Fruit fly (Drosophila melanogaster) whole organism, wandering third instar larva: ENCODE measurements around the gene Act88F.

Source experiments
- Abd-B ChIP-seq: fragments of >200 bp; optimal IDR thresholded peaks from 2 replicates; lab custom pipeline; 2017; ENCODE audit warnings: missing biosample characterization, missing genetic modification characterization
- CG32264 ChIP-seq: fragments of 200-800 bp; sonication (Bioruptor generic); optimal IDR thresholded peaks from 2 replicates; lab custom pipeline; 2016; ENCODE audit warnings: missing biosample characterization, missing genetic modification characterization
- CG9705 ChIP-seq: fragments of 200-800 bp; sonication (Bioruptor generic); optimal IDR thresholded peaks from 2 replicates; lab custom pipeline; 2018; ENCODE audit warnings: missing biosample characterization, mild to moderate bottlenecking, missing genetic modification characterization
- CrebA ChIP-seq: fragments of 200-800 bp; sonication (Bioruptor generic); optimal IDR thresholded peaks from 2 replicates; lab custom pipeline; 2016; ENCODE audit warnings: missing biosample characterization, mild to moderate bottlenecking, missing genetic modification characterization, borderline replicate concordance
- Dif ChIP-seq: fragments of 200-275, 200-300 bp; sonication (Bioruptor generic); optimal IDR thresholded peaks from 2 replicates; lab custom pipeline; 2018; ENCODE audit warnings: missing biosample characterization, missing genetic modification characterization; ENCODE audit not compliant: partially characterized antibody
- GATAd ChIP-seq: sonication (Bioruptor generic); optimal IDR thresholded peaks from 2 replicates; lab custom pipeline; 2016; ENCODE audit warnings: missing biosample characterization, missing genetic modification characterization
- HLH106 ChIP-seq: fragments of 200-800 bp; optimal IDR thresholded peaks from 3 replicates; lab custom pipeline; 2019; ENCODE audit warnings: missing biosample characterization, mild to moderate bottlenecking, missing genetic modification characterization, moderate library complexity
- Hnf4 ChIP-seq: fragments of 200-800 bp; sonication (Bioruptor generic); optimal IDR thresholded peaks from 2 replicates; lab custom pipeline; 2016; ENCODE audit warnings: missing biosample characterization, mild to moderate bottlenecking, missing genetic modification characterization
- Hr78 ChIP-seq: fragments of >200 bp; optimal IDR thresholded peaks from 2 replicates; lab custom pipeline; 2017; ENCODE audit warnings: missing biosample characterization, missing genetic modification characterization
- Hr83 ChIP-seq: fragments of 200-300 bp; sonication (Bioruptor generic); optimal IDR thresholded peaks from 2 replicates; lab custom pipeline; 2016; ENCODE audit warnings: missing biosample characterization, mild to moderate bottlenecking, missing genetic modification characterization, moderate library complexity; ENCODE audit not compliant: poor library complexity, severe bottlenecking
- Jra ChIP-seq: sonication (Bioruptor generic); optimal IDR thresholded peaks from 2 replicates; lab custom pipeline; 2016; ENCODE audit warnings: missing biosample characterization, missing genetic modification characterization
- Myc ChIP-seq: fragments of >200 bp; optimal IDR thresholded peaks from 2 replicates; lab custom pipeline; 2017
- N ChIP-seq: fragments of >200 bp; optimal IDR thresholded peaks from 2 replicates; lab custom pipeline; 2018; ENCODE audit warnings: missing biosample characterization, missing external identifiers, missing genetic modification characterization
- OdsH ChIP-seq: fragments of 200-800 bp; sonication (Bioruptor generic); optimal IDR thresholded peaks from 2 replicates; lab custom pipeline; 2016; ENCODE audit warnings: missing biosample characterization, mild to moderate bottlenecking, missing genetic modification characterization
- Rel ChIP-seq, 2 experiments: fragments of 200-800 bp; sonication (Bioruptor generic) in 1 of 2; optimal IDR thresholded peaks; 2 replicates in 1 of 2; 3 replicates in 1 of 2; lab custom pipeline; 2016 to 2019; ENCODE audit warnings: mild to moderate bottlenecking in 2 of 2, missing biosample characterization in 2 of 2, missing genetic modification characterization in 2 of 2, moderate library complexity in 1 of 2
- Sp1 ChIP-seq: fragments of 200-800 bp; sonication (Bioruptor generic); optimal IDR thresholded peaks from 3 replicates; lab custom pipeline; 2019; ENCODE audit warnings: missing biosample characterization, mild to moderate bottlenecking, missing genetic modification characterization, moderate library complexity
- Vsx2 ChIP-seq: fragments of 200-300, 225-300 bp; sonication (Bioruptor generic); optimal IDR thresholded peaks from 2 replicates; lab custom pipeline; 2018; ENCODE audit warnings: missing biosample characterization, missing genetic modification characterization; ENCODE audit not compliant: partially characterized antibody
- br ChIP-seq: fragments of 200-800 bp; sonication (Bioruptor generic); optimal IDR thresholded peaks from 2 replicates; lab custom pipeline; 2016; ENCODE audit warnings: missing biosample characterization, missing genetic modification characterization
- dl ChIP-seq, 2 experiments: fragments of 175-275, 200-275 bp in 1 of 2; fragments of 200-275 bp in 1 of 2; sonication (Bioruptor generic); optimal IDR thresholded peaks; lab custom pipeline; 2018; ENCODE audit warnings: mild to moderate bottlenecking in 2 of 2, missing biosample characterization in 2 of 2, missing genetic modification characterization in 2 of 2, moderate library complexity in 2 of 2; ENCODE audit not compliant: partially characterized antibody in 2 of 2, insufficient read depth in 1 of 2
- dmrt93B ChIP-seq: fragments of 200-800 bp; sonication (Bioruptor generic); optimal IDR thresholded peaks from 2 replicates; lab custom pipeline; 2018; ENCODE audit warnings: missing biosample characterization, mild to moderate bottlenecking, missing genetic modification characterization
- dsf ChIP-seq: sonication (Bioruptor generic); optimal IDR thresholded peaks from 2 replicates; lab custom pipeline; 2016; ENCODE audit warnings: missing biosample characterization, missing genetic modification characterization, borderline replicate concordance
- fru ChIP-seq: fragments of 200-800 bp; sonication (Bioruptor generic); optimal IDR thresholded peaks from 3 replicates; lab custom pipeline; 2016; ENCODE audit warnings: missing biosample characterization, mild to moderate bottlenecking, missing genetic modification characterization
- h ChIP-seq: fragments of 200-800 bp; sonication (Bioruptor generic); optimal IDR thresholded peaks from 3 replicates; lab custom pipeline; 2016; ENCODE audit warnings: missing biosample characterization, mild to moderate bottlenecking, missing genetic modification characterization
- jim ChIP-seq: fragments of 175-275, 200-325 bp; sonication (Bioruptor generic); optimal IDR thresholded peaks from 2 replicates; lab custom pipeline; 2016; ENCODE audit warnings: missing biosample characterization, mild to moderate bottlenecking, missing genetic modification characterization
- lola ChIP-seq: fragments of >200 bp; optimal IDR thresholded peaks from 2 replicates; lab custom pipeline; 2017; ENCODE audit warnings: missing biosample characterization, missing genetic modification characterization
- pan ChIP-seq: fragments of >200 bp; optimal IDR thresholded peaks from 2 replicates; lab custom pipeline; 2017
- psq ChIP-seq: fragments of 200-800 bp; sonication (Bioruptor generic); optimal IDR thresholded peaks from 3 replicates; lab custom pipeline; 2017; ENCODE audit warnings: missing biosample characterization, mild to moderate bottlenecking, missing genetic modification characterization, moderate library complexity
- rgr ChIP-seq: fragments of 200-800 bp; sonication (Bioruptor generic); optimal IDR thresholded peaks from 3 replicates; lab custom pipeline; 2016; ENCODE audit warnings: missing biosample characterization, mild to moderate bottlenecking, missing genetic modification characterization
- sage ChIP-seq: fragments of 200-800 bp; sonication (Bioruptor generic); optimal IDR thresholded peaks from 2 replicates; lab custom pipeline; 2016; ENCODE audit warnings: missing biosample characterization, mild to moderate bottlenecking, missing genetic modification characterization
- sv ChIP-seq: fragments of 200-800 bp; sonication (Bioruptor generic); optimal IDR thresholded peaks from 3 replicates; lab custom pipeline; 2016; ENCODE audit warnings: missing biosample characterization, missing genetic modification characterization
- tai ChIP-seq: sonication (Bioruptor generic); optimal IDR thresholded peaks from 2 replicates; lab custom pipeline; 2016; ENCODE audit warnings: missing biosample characterization, missing genetic modification characterization
- usp ChIP-seq: fragments of >200 bp; optimal IDR thresholded peaks from 2 replicates; lab custom pipeline; 2017; ENCODE audit warnings: missing biosample characterization, missing genetic modification characterization
- woc ChIP-seq: sonication (Bioruptor generic); optimal IDR thresholded peaks from 2 replicates; lab custom pipeline; 2016; ENCODE audit warnings: missing biosample characterization, mild to moderate bottlenecking, missing genetic modification characterization

The Act88F gene

DNA sequence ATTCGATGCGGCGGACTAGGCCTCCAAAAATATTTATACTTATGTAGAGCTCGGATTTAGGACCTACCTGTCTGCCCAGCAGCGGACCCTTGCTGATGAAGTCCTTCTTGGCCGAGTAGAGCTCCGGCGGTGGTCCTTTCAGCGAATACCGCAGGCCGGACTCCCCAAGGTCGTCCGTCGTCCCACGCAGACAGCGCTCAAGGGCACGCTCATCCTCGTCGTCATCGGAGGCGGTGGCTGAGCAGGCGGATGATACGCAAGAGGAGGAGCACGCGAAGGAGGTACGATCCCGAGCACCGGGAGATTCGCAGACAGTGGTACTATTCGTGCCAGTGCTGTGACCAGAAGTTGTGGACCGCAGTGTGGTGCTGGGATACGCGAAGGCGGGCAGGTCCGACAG is 35.1 kb downstream of the Act88F start:
- TF ChIP-seq Rel (GFP tag; optimal IDR thresholded peaks at IDR 0.05; lab: Kevin White, UChicago): no peak
- no peak for TF ChIP-seq Rel (tag; optimal IDR thresholded peaks at IDR 0.05; lab: Kevin White, UChicago)
- no peak for TF ChIP-seq OdsH
- TF ChIP-seq N (GFP tag; lab: Kevin White, UChicago): no peak
- no peak for TF ChIP-seq jim
- TF ChIP-seq sage (GFP tag; lab: Kevin White, UChicago): no peak
- TF ChIP-seq CG32264: no peak
- no peak for TF ChIP-seq pan
- no peak for TF ChIP-seq HLH106 (tag; lab: Kevin White, UChicago)
- TF ChIP-seq dl (GFP tag; optimal IDR thresholded peaks at IDR 0.05; lab: Kevin White, UChicago; ENCODE audit: insufficient read depth in 1 of 2, partially characterized antibody in 2 of 2): no peak
- TF ChIP-seq psq: no peak
- TF ChIP-seq usp (GFP tag; lab: Kevin White, UChicago): no peak
- no peak for TF ChIP-seq CG9705 (GFP tag; lab: Kevin White, UChicago)
- no peak for TF ChIP-seq Vsx2 (GFP tag; lab: Kevin White, UChicago)
- no peak for TF ChIP-seq sv
- TF ChIP-seq Abd-B: no peak
- TF ChIP-seq tai (GFP tag; lab: Kevin White, UChicago): no peak
- TF ChIP-seq h: no peak
- no peak for TF ChIP-seq Sp1
- no peak for TF ChIP-seq Myc

DNA sequence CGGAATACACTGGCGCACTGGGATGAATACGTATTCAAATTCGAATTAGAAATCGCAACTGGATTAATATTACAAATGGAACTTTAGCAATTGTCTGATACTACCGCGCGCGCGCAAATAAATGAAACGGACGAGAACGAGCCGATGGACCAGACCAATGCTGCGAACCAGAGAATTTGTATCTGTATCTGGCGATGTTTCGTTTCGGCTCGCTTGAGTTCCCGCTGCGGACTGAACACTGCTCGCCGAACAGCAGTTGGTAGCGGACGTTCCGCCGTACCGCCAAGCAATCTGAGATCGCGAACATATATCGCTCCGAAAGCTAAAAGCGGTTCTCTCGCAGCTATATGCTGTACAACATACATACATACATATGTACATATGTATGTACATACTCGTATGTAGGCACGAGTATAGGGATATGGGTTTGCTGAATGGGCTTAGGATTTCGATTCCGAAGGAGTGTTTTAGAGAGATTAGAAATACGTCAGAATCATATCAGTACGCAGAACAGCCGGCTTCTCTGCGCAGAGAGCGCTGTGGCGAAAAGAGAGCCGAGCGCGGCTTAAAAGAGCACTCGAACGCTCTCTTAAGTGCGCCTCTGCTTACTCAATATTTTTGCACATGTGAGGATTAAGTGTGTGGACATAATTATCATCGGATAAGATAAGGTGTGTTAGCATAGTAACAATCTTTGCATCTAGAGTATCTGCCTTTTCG is 36.4 kb downstream of the Act88F start, which contains the start of gene AdamTS-A:
Gene AdamTS-A, minus strand, starts transcription at position 221 of the 720 bp plus-strand sequence.
- TF ChIP-seq fru (GFP tag; lab: Kevin White, UChicago) (no peak), dl (GFP tag; optimal IDR thresholded peaks at IDR 0.05; lab: Kevin White, UChicago; ENCODE audit: insufficient read depth in 1 of 2, partially characterized antibody in 2 of 2) (peak; percentile 44 to 80), Dif (GFP tag; lab: Kevin White, UChicago) (peak; percentile 55)

DNA sequence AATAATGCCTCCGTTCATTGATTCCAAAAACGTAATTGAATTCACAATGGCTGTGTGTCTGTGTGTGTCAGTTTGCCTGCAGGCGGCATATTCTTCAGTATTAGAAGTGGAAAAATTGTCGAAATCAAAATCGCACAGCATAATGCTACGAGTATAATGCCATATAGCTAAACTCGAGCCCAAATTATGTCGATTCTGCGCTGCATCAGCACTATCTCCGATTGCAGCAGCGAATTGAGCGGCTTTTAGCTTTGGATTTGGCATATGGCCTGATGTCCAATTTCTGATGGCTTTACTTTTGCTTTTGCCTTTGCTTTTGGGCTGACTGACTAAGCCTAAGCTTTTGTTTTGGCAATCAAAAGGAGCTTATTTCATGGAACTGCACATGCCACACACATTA is 40.3 kb downstream of the Act88F start:
- TF ChIP-seq sage (GFP tag; lab: Kevin White, UChicago): no peak
- TF ChIP-seq Sp1: no peak
- no peak for TF ChIP-seq dsf (GFP tag; lab: Kevin White, UChicago)

DNA sequence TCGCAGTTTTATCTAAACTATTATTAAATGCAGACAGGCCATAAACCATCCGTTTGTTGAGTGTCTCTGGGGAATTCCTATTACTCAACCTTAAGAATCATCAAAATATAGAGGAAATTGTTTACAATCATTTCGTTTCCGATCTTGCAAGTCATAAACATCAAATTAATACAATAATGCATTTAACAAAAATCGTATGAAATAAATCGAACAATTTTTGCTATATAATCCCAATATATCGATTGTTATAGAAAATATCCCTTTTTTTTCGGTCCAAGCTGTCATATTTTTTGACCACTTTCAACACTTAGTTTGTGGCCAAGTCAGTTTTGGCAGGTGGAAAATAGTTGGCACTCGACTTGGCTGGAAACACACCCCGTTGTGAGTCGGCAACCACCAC is 41.8 kb downstream of the Act88F start, which contains the start of gene B9d1:
Gene B9d1, plus strand, starts transcription at position 301 of the 400 bp plus-strand sequence.
- TF ChIP-seq Abd-B (no peak), h (no peak), pan (no peak), fru (GFP tag; lab: Kevin White, UChicago) (no peak), CG9705 (GFP tag; lab: Kevin White, UChicago) (no peak), GATAd (GFP tag; lab: Kevin White, UChicago) (no peak), lola (GFP tag; lab: Kevin White, UChicago) (no peak), br (GFP tag; lab: Kevin White, UChicago) (no peak), Hr83 (GFP tag; lab: Kevin White, UChicago) (no peak), CG32264 (no peak), rgr (no peak), Dif (GFP tag; lab: Kevin White, UChicago) (no peak), CrebA (no peak), Hnf4 (GFP tag; lab: Kevin White, UChicago) (no peak), jim (no peak), dl (GFP tag; optimal IDR thresholded peaks at IDR 0.05; lab: Kevin White, UChicago; ENCODE audit: insufficient read depth in 1 of 2, partially characterized antibody in 2 of 2) (no peak)

DNA sequence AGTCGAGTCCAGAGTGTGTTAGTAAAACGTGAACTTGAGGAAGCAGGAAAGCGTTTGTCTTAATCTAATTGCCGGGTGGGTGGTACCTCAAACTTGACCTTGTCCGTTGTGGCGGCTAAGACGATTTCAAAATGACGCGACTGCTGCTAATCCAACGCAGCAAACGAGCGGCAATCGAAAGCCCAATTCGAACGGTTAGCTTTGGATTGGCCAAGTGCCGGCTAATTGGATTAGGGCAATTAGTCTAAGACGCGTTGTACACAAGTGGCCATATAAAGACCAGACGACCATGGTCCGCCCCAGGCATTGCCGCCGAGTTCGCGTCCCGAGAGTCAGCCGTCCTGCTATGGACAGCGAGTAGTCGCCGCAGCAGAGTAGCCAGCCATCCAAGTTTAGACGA is 43.1 kb downstream of the Act88F start, which contains the start of gene Rh6:
Gene Rh6, plus strand, starts transcription at position 301 of the 400 bp plus-strand sequence.
- TF ChIP-seq dmrt93B (GFP tag; lab: Kevin White, UChicago): no peak
- no peak for TF ChIP-seq jim
- TF ChIP-seq CG32264: no peak
- no peak for TF ChIP-seq GATAd (GFP tag; lab: Kevin White, UChicago)
- TF ChIP-seq Jra (GFP tag; lab: Kevin White, UChicago): no peak
- no peak for TF ChIP-seq usp (GFP tag; lab: Kevin White, UChicago)
- TF ChIP-seq N (GFP tag; lab: Kevin White, UChicago): no peak
- TF ChIP-seq br (GFP tag; lab: Kevin White, UChicago): no peak
- TF ChIP-seq Rel (GFP tag; optimal IDR thresholded peaks at IDR 0.05; lab: Kevin White, UChicago): no peak
- TF ChIP-seq Rel (tag; optimal IDR thresholded peaks at IDR 0.05; lab: Kevin White, UChicago): no peak
- no peak for TF ChIP-seq sage (GFP tag; lab: Kevin White, UChicago)
- TF ChIP-seq h: no peak
- no peak for TF ChIP-seq Sp1
- TF ChIP-seq Myc: no peak
- no peak for TF ChIP-seq Hr78
- no peak for TF ChIP-seq psq
- no peak for TF ChIP-seq dl (GFP tag; optimal IDR thresholded peaks at IDR 0.05; lab: Kevin White, UChicago; ENCODE audit: insufficient read depth in 1 of 2, partially characterized antibody in 2 of 2)
- TF ChIP-seq woc (GFP tag; lab: Kevin White, UChicago): no peak
- no peak for TF ChIP-seq Hr83 (GFP tag; lab: Kevin White, UChicago)
- TF ChIP-seq, all 38 proteins: peak for 0
